Fruit fly (Drosophila melanogaster) whole organism: ENCODE results near the gene tws.

Experiments used
- CG8478 ChIP-seq: fragments of >200 bp; optimal IDR thresholded peaks from 2 replicates; lab custom pipeline; 2018; ENCODE audit warnings: inconsistent platforms
- pan ChIP-seq: fragments of >200 bp; optimal IDR thresholded peaks from 2 replicates; lab custom pipeline; 2017
- psq ChIP-seq: fragments of >200 bp; optimal IDR thresholded peaks from 2 replicates; lab custom pipeline; 2017

dm6 chr3R:10148376-10148887 lies 8.9 kb upstream of the tws start:
- TF ChIP-seq psq (lab: Kevin White, UChicago) (no peak), pan (no peak), CG8478 (lab: Kevin White, UChicago) (no peak)
